Fruit fly (Drosophila melanogaster) whole organism, embryonic: ENCODE measurements around the gene CHES-1-like.
A peak's percentile ranks its signal among the peaks of the same experiment; 100 is the strongest.

Experiments
- Antp ChIP-seq: fragments of 200-800 bp; sonication (Bioruptor generic); optimal IDR thresholded peaks from 3 replicates; lab custom pipeline; 2016; ENCODE audit warnings: missing biosample characterization, missing genetic modification characterization
- Awh ChIP-seq: fragments of 200-800 bp; sonication (Bioruptor generic); IDR thresholded peaks from 2 replicates; pipeline ENCODE4, ENCODE4 v1.3.6; 2022; ENCODE audit warnings: missing biosample characterization, missing genetic modification characterization
- Blimp-1 ChIP-seq: fragments of 200-800 bp; sonication (Bioruptor generic); optimal IDR thresholded peaks from 3 replicates; lab custom pipeline; 2018; ENCODE audit warnings: missing biosample characterization, missing genetic modification characterization, mild to moderate bottlenecking, moderate library complexity, missing genetic modification reagents
- CG12299 ChIP-seq: fragments of 200-800 bp; sonication (Bioruptor generic); optimal IDR thresholded peaks from 2 replicates; lab custom pipeline; 2018; ENCODE audit warnings: missing biosample characterization, mild to moderate bottlenecking, missing genetic modification characterization
- CG14667 ChIP-seq: fragments of 200-800 bp; sonication (Bioruptor generic); IDR thresholded peaks from 2 replicates; pipeline ENCODE4 v1.3.6; 2022; ENCODE audit warnings: missing biosample characterization, missing genetic modification characterization
- CG15011 ChIP-seq: fragments of 200-800 bp; sonication (Bioruptor generic); optimal IDR thresholded peaks from 3 replicates; lab custom pipeline; 2018; ENCODE audit warnings: missing biosample characterization, mild to moderate bottlenecking, missing genetic modification characterization
- CG15269 ChIP-seq: fragments of 200-800 bp; sonication (Bioruptor generic); optimal IDR thresholded peaks from 2 replicates; lab custom pipeline; 2018; ENCODE audit warnings: missing biosample characterization, mild to moderate bottlenecking, missing genetic modification characterization, moderate library complexity
- CG1529 ChIP-seq: fragments of 200-800 bp; sonication (Bioruptor generic); optimal IDR thresholded peaks from 3 replicates; lab custom pipeline; 2018; ENCODE audit warnings: missing biosample characterization, missing genetic modification characterization
- CG1647 ChIP-seq: fragments of 200-800 bp; sonication (Bioruptor generic); optimal IDR thresholded peaks from 3 replicates; lab custom pipeline; 2016; ENCODE audit warnings: missing biosample characterization, missing genetic modification characterization
- CG18262 ChIP-seq: fragments of 200-800 bp; optimal IDR thresholded peaks from 3 replicates; lab custom pipeline; 2019; ENCODE audit warnings: missing biosample characterization, mild to moderate bottlenecking, missing genetic modification characterization, moderate library complexity
- CG2129 ChIP-seq: fragments of 200-800 bp; sonication (Bioruptor generic); IDR thresholded peaks from 2 replicates; pipeline ENCODE4 v1.3.6; 2022; ENCODE audit warnings: missing biosample characterization, missing genetic modification characterization; ENCODE audit not compliant: partially characterized antibody
- CG2875 ChIP-seq: fragments of 200-800 bp; sonication (Bioruptor generic); optimal IDR thresholded peaks from 2 replicates; lab custom pipeline; 2017; ENCODE audit warnings: missing biosample characterization, mild to moderate bottlenecking, missing genetic modification characterization, missing genetic modification reagents
- CG31441 ChIP-seq: fragments of 200-800 bp; sonication (Bioruptor generic); IDR thresholded peaks from 2 replicates; pipeline ENCODE4 v1.3.6; 2022; ENCODE audit warnings: missing biosample characterization, missing genetic modification characterization
- CG3726 ChIP-seq: fragments of 200-800 bp; sonication (Bioruptor generic); IDR thresholded peaks from 3 replicates; pipeline ENCODE4, ENCODE4 v1.3.6; 2022; ENCODE audit warnings: missing biosample characterization, missing genetic modification characterization
- CG4707 ChIP-seq: fragments of 200-800 bp; sonication (Bioruptor generic); optimal IDR thresholded peaks from 2 replicates; lab custom pipeline; 2018; ENCODE audit warnings: missing biosample characterization, mild to moderate bottlenecking, missing genetic modification characterization, moderate library complexity
- CG6175 ChIP-seq: fragments of 200-800 bp; sonication (Bioruptor generic); IDR thresholded peaks from 3 replicates; pipeline ENCODE4 v1.3.6; 2022; ENCODE audit warnings: missing biosample characterization, missing genetic modification characterization
- CG6765 ChIP-seq: fragments of 200-800 bp; sonication (Bioruptor generic); optimal IDR thresholded peaks from 3 replicates; lab custom pipeline; 2017; ENCODE audit warnings: missing biosample characterization, mild to moderate bottlenecking, missing genetic modification characterization
- CG7963 ChIP-seq: fragments of 200-800 bp; sonication (Bioruptor generic); IDR thresholded peaks from 3 replicates; pipeline ENCODE4 v1.3.6; 2022; ENCODE audit warnings: missing biosample characterization, missing genetic modification characterization; ENCODE audit not compliant: partially characterized antibody
- CG8388 ChIP-seq: fragments of 200-800 bp; sonication (Bioruptor generic); optimal IDR thresholded peaks from 2 replicates; lab custom pipeline; 2019; ENCODE audit warnings: missing biosample characterization, mild to moderate bottlenecking, missing genetic modification characterization, moderate library complexity
- CG9215 ChIP-seq: fragments of 200-800 bp; sonication (Bioruptor generic); IDR thresholded peaks from 2 replicates; pipeline ENCODE4 v1.3.6; 2022; ENCODE audit warnings: missing biosample characterization, missing genetic modification characterization
- CG9437 ChIP-seq: fragments of 200-800 bp; sonication (Bioruptor generic); optimal IDR thresholded peaks from 2 replicates; lab custom pipeline; 2018; ENCODE audit warnings: missing biosample characterization, mild to moderate bottlenecking, missing genetic modification characterization
- CG9797 ChIP-seq: fragments of 200-800 bp; sonication (Bioruptor generic); optimal IDR thresholded peaks from 3 replicates; lab custom pipeline; 2018; ENCODE audit warnings: missing biosample characterization, mild to moderate bottlenecking, missing genetic modification characterization
- HHEX ChIP-seq: fragments of 200-800 bp; sonication (Bioruptor generic); optimal IDR thresholded peaks from 3 replicates; lab custom pipeline; 2017; ENCODE audit warnings: missing biosample characterization, mild to moderate bottlenecking, missing genetic modification characterization, missing genetic modification reagents
- HLH3B ChIP-seq: fragments of 200-800 bp; sonication (Bioruptor generic); IDR thresholded peaks from 2 replicates; pipeline ENCODE4 v1.3.6; 2022; ENCODE audit warnings: missing biosample characterization, missing genetic modification characterization
- HmgZ ChIP-seq: fragments of 200-800 bp; sonication (Bioruptor generic); optimal IDR thresholded peaks from 2 replicates; lab custom pipeline; 2018; ENCODE audit warnings: missing biosample characterization, mild to moderate bottlenecking, missing genetic modification characterization
- Kr ChIP-seq: fragments of 200-800 bp; sonication (Bioruptor generic); optimal IDR thresholded peaks from 2 replicates; lab custom pipeline; 2017; ENCODE audit warnings: missing biosample characterization, mild to moderate bottlenecking, missing genetic modification characterization
- NK7.1 ChIP-seq: fragments of 200-800 bp; sonication (Bioruptor generic); optimal IDR thresholded peaks from 3 replicates; lab custom pipeline; 2016; ENCODE audit warnings: missing biosample characterization, missing genetic modification characterization
- Oli ChIP-seq: fragments of 200-800 bp; sonication (Bioruptor generic); optimal IDR thresholded peaks from 2 replicates; lab custom pipeline; 2018; ENCODE audit warnings: missing biosample characterization, mild to moderate bottlenecking, missing genetic modification characterization, moderate library complexity
- Spps ChIP-seq: fragments of 200-800 bp; sonication (Bioruptor generic); optimal IDR thresholded peaks from 2 replicates; lab custom pipeline; 2018; ENCODE audit warnings: missing biosample characterization, mild to moderate bottlenecking, missing genetic modification characterization
- Tbp ChIP-seq: fragments of >200 bp; optimal IDR thresholded peaks from 2 replicates; lab custom pipeline; 2018; ENCODE audit warnings: missing biosample characterization, missing genetic modification characterization
- bbx ChIP-seq: fragments of 200-800 bp; sonication (Bioruptor generic); IDR thresholded peaks from 2 replicates; pipeline ENCODE4 v1.3.6; 2022; ENCODE audit warnings: missing biosample characterization, missing genetic modification characterization; ENCODE audit not compliant: partially characterized antibody
- bsh ChIP-seq, 2 experiments: fragments of 200-800 bp; sonication (Bioruptor generic); optimal IDR thresholded peaks; 2 replicates each; lab custom pipeline; 2017 to 2018; ENCODE audit warnings: mild to moderate bottlenecking in 2 of 2, missing biosample characterization in 2 of 2, missing genetic modification characterization in 2 of 2, moderate library complexity in 1 of 2
- cad ChIP-seq: fragments of >200 bp; optimal IDR thresholded peaks from 2 replicates; lab custom pipeline; 2017; ENCODE audit warnings: missing biosample characterization, missing genetic modification characterization
- chif ChIP-seq, 2 experiments: fragments of 200-800 bp; sonication (Bioruptor generic); optimal IDR thresholded peaks; 3 replicates each; lab custom pipeline; 2016; ENCODE audit warnings: missing biosample characterization in 2 of 2, missing genetic modification characterization in 2 of 2
- crc ChIP-seq: fragments of 200-800 bp; sonication (Bioruptor generic); optimal IDR thresholded peaks from 2 replicates; lab custom pipeline; 2016; ENCODE audit warnings: missing biosample characterization, missing genetic modification characterization
- dm ChIP-seq: fragments of 200-800 bp; sonication (Bioruptor generic); optimal IDR thresholded peaks from 3 replicates; lab custom pipeline; 2016; ENCODE audit warnings: missing biosample characterization, missing genetic modification characterization
- dmrt11E ChIP-seq: fragments of 200-800 bp; sonication (Bioruptor generic); optimal IDR thresholded peaks from 3 replicates; lab custom pipeline; 2018; ENCODE audit warnings: missing biosample characterization, mild to moderate bottlenecking, missing genetic modification characterization, moderate library complexity
- en ChIP-seq: fragments of 200-800 bp; sonication (Bioruptor generic); optimal IDR thresholded peaks from 2 replicates; lab custom pipeline; 2016; ENCODE audit warnings: missing biosample characterization, missing genetic modification characterization
- fru ChIP-seq: fragments of >200 bp; optimal IDR thresholded peaks from 2 replicates; lab custom pipeline; 2017
- grau ChIP-seq: fragments of 200-800 bp; optimal IDR thresholded peaks from 3 replicates; lab custom pipeline; 2019; ENCODE audit warnings: missing biosample characterization, mild to moderate bottlenecking, missing genetic modification characterization, moderate library complexity
- jumu ChIP-seq: fragments of 200-800 bp; sonication (Bioruptor generic); optimal IDR thresholded peaks from 3 replicates; lab custom pipeline; 2016; ENCODE audit warnings: missing biosample characterization, missing genetic modification characterization
- lola ChIP-seq, 3 experiments: fragments of >200 bp in 2 of 3; fragments of 200-800 bp in 1 of 3; sonication (Bioruptor generic) in 1 of 3; optimal IDR thresholded peaks; 2 replicates each; lab custom pipeline; 2017 to 2019; ENCODE audit warnings: missing biosample characterization in 3 of 3, missing genetic modification characterization in 3 of 3, mild to moderate bottlenecking in 1 of 3, moderate library complexity in 1 of 3
- pb ChIP-seq: fragments of 200-800 bp; sonication (Bioruptor generic); optimal IDR thresholded peaks from 3 replicates; lab custom pipeline; 2016; ENCODE audit warnings: missing biosample characterization, missing genetic modification characterization
- prd ChIP-seq, 3 experiments: fragments of >200 bp in 2 of 3; fragments of 200-800 bp in 1 of 3; sonication (Bioruptor generic) in 1 of 3; optimal IDR thresholded peaks in 2 of 3; IDR thresholded peaks in 1 of 3; 2 replicates in 2 of 3; 3 replicates in 1 of 3; pipeline versions ENCODE4 v1.3.6 to Lab custom; 2017 to 2022; ENCODE audit warnings: missing biosample characterization in 1 of 3, missing genetic modification characterization in 1 of 3
- psq ChIP-seq: fragments of 200-800 bp; sonication (Bioruptor generic); optimal IDR thresholded peaks from 2 replicates; lab custom pipeline; 2017; ENCODE audit warnings: missing biosample characterization, missing genetic modification characterization
- ro ChIP-seq: fragments of 200-800 bp; sonication (Bioruptor generic); IDR thresholded peaks from 2 replicates; pipeline ENCODE4 v1.3.6; 2022; ENCODE audit warnings: missing biosample characterization, missing genetic modification characterization
- toy ChIP-seq: fragments of 200-800 bp; sonication (Bioruptor generic); IDR thresholded peaks from 2 replicates; pipeline ENCODE4 v1.3.6; 2022; ENCODE audit warnings: missing biosample characterization, missing genetic modification characterization
- tx ChIP-seq: fragments of 200-800 bp; sonication (Bioruptor generic); optimal IDR thresholded peaks from 2 replicates; lab custom pipeline; 2016; ENCODE audit warnings: missing biosample characterization, missing genetic modification characterization
- vfl ChIP-seq: fragments of 200-800 bp; sonication (Bioruptor generic); optimal IDR thresholded peaks from 2 replicates; lab custom pipeline; 2016; ENCODE audit warnings: missing biosample characterization, missing genetic modification characterization

Gene CHES-1-like

dm6 chrX:7701282-7702078, 7.7 kb downstream of the CHES-1-like start (continued):
- TF ChIP-seq CG1529 (GFP tag; lab: Kevin White, UChicago) (peak; percentile 49), CG2129 (no peak), CG2875 (no peak), CG7963 (GFP tag; lab: Robert Waterston, UW) (no peak), cad (no peak), CG3726 (GFP tag; lab: Robert Waterston, UW) (no peak), CG12299 (tag; lab: Kevin White, UChicago) (peak; percentile 68), CG15269 (peak; percentile 88), CG15011 (peak; percentile 71), HHEX (GFP tag; lab: Kevin White, UChicago) (peak; percentile 82), HLH3B (GFP tag; lab: Robert Waterston, UW) (peak; percentile 63), pb (GFP tag; lab: Kevin White, UChicago) (no peak), CG9215 (GFP tag; lab: Robert Waterston, UW) (peak; percentile 68), dmrt11E (tag; lab: Kevin White, UChicago) (peak; percentile 20), en (peak; percentile 48), lola (GFP tag; optimal IDR thresholded peaks at IDR 0.05; lab: Kevin White, UChicago) (peak in 1 of 3 experiments; percentile 20), toy (no peak), bbx (GFP tag; lab: Robert Waterston, UW) (no peak), Tbp (GFP tag; lab: Kevin White, UChicago) (no peak), crc (GFP tag; lab: Kevin White, UChicago) (no peak), ro (GFP tag; lab: Robert Waterston, UW) (no peak), CG8388 (GFP tag; lab: Kevin White, UChicago) (peak; percentile 73), grau (tag; lab: Kevin White, UChicago) (peak; percentile 87), tx (peak; percentile 32), HmgZ (tag; lab: Kevin White, UChicago) (peak; percentile 64), jumu (GFP tag; lab: Kevin White, UChicago) (peak; percentile 19), Spps (tag; lab: Kevin White, UChicago) (no peak), Oli (tag; lab: Kevin White, UChicago) (peak; percentile 84), Antp (GFP tag; lab: Kevin White, UChicago) (no peak), CG18262 (tag; lab: Kevin White, UChicago) (peak; percentile 73), CG4707 (GFP tag; lab: Kevin White, UChicago) (peak; percentile 10), vfl (GFP tag; lab: Kevin White, UChicago) (peak; percentile 59), Awh (GFP tag; lab: Robert Waterston, UW) (no peak), psq (no peak), chif (GFP tag; optimal IDR thresholded peaks at IDR 0.05; lab: Kevin White, UChicago) (peak; percentile 47 to 48), Blimp-1 (peak; percentile 72), CG9437 (GFP tag; lab: Kevin White, UChicago) (peak; percentile 63), dm (GFP tag; lab: Kevin White, UChicago) (no peak), CG6175 (peak; percentile 47; the same call in 2 of the 3 replicates), CG9797 (GFP tag; lab: Kevin White, UChicago) (no peak), NK7.1 (GFP tag; lab: Kevin White, UChicago) (no peak), prd (optimal IDR thresholded peaks at IDR 0.05; lab: Kevin White, UChicago) (no peak), prd (GFP tag; IDR thresholded peaks at IDR 0.05; lab: Robert Waterston, UW) (peak; percentile 60), bsh (GFP tag; optimal IDR thresholded peaks at IDR 0.05; lab: Kevin White, UChicago) (peak in 1 of 2 experiments; percentile 67), CG14667 (GFP tag; lab: Robert Waterston, UW) (no peak), Kr (no peak), CG6765 (peak; percentile 63), fru (no peak), CG31441 (GFP tag; lab: Robert Waterston, UW) (peak; percentile 82), CG1647 (GFP tag; lab: Kevin White, UChicago) (peak; percentile 9)
